Fruit fly (Drosophila melanogaster): ENCODE measurements around the gene ohgt.

ohgt gene

DNA sequence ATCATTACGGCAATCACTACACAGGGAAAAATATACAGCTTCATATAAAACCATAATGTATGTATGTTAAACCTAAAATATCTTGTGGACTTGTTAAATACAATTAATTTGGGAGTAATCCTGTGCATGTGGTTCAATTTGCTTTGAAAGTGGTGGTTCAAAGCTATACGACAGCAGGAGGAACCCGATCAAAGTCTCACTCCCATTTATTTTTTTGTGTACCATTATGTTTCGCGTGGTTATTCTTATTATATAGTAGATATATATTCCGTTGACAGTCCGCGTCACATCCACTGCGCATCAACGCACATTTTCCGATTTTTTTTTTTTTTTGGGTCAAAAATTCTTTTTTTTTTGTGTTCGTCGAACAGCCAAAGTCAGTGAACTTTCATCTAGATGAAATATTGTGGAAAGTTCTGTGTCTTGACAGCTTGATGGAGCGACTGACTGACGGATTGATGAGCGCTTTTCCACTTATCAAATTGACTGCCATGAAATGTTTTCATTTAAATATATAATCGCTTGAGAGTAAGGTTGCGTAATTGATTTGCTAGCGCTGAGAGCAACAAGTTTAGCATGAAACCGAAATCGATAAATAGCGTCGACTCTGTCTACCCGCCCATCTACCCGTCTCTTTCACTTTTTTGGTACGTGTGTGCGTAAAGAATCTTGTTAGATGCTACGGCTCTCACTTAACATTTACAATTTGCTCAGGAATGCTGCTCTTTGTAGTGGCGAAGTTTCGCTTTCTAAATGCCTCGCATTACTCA lies 15.9 kb upstream of the ohgt start:
- TF ChIP-seq Dfd (GFP tag; optimal IDR thresholded peaks at IDR 0.05): no peak
- TF ChIP-seq jim (GFP tag; optimal IDR thresholded peaks at IDR 0.05): no peak

DNA sequence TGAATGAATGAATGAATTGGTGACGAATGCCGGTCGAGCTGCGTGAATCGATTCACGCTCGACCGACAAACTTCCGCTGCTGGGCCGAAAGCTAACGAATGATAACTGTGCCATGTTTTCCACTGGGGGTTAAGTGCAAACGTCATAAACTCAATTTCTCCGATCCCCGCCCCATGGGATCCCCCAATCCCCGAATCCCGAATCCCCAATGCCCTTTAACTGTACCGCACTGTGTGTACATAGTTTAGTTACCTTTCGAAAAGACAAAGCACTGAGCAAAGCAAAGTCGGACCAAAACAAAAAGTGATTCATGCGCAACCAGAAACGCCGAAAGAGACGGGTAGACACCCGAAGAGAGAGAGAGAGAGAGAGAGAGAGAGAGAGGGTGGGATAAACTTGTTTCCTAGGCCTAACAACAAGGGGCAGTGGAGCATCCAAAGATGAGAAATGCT lies 14.0 kb upstream of the ohgt start:
- TF ChIP-seq Myc (optimal IDR thresholded peaks at IDR 0.05) (no peak), CrebA (GFP tag; optimal IDR thresholded peaks at IDR 0.05; ENCODE audit: borderline replicate concordance) (no peak), Sp1 (GFP tag; optimal IDR thresholded peaks at IDR 0.05) (no peak), dmrt93B (GFP tag; optimal IDR thresholded peaks at IDR 0.05) (no peak), sv (GFP tag; optimal IDR thresholded peaks at IDR 0.05) (no peak), Rel (GFP tag; optimal IDR thresholded peaks at IDR 0.05) (no peak), Rel (tag; optimal IDR thresholded peaks at IDR 0.05) (peak; percentile 19), CG9705 (GFP tag; optimal IDR thresholded peaks at IDR 0.05) (no peak), Hnf4 (GFP tag; optimal IDR thresholded peaks at IDR 0.05) (no peak), Hr83 (GFP tag; optimal IDR thresholded peaks at IDR 0.05; ENCODE audit: poor library complexity, severe bottlenecking) (no peak)

DNA sequence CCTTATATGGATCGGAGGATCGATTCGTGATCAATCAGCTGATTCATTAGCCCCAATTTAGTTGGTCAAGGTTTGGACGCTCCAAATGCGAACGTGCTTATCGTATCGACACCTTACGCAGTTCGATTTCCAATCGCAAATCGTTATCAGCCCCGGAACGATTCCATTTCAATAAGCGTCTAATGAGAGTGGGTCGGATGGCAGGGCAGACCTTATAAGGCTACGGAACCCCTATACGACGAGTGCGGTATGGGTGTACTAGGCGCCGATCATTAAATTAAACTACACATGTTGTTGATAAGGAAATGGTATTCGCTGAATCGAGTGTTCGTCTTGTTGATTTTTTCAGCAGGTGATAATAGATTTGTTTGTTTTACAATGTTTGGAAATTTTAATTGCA lies 13.2 kb upstream of the ohgt start:
- no peak for TF ChIP-seq CG9705 (GFP tag; optimal IDR thresholded peaks at IDR 0.05)
- TF ChIP-seq brk (GFP tag; optimal IDR thresholded peaks at IDR 0.05): peak; percentile 47

- TF ChIP-seq dsf (GFP tag; optimal IDR thresholded peaks at IDR 0.05; ENCODE audit: borderline replicate concordance): no peak
- no peak for TF ChIP-seq usp (GFP tag; optimal IDR thresholded peaks at IDR 0.05)
Measured at dm6 chr3R:10039188-10039587, 9.8 kb upstream of the ohgt start.

dm6 chr3R:10040505-10040904 lies 8.5 kb upstream of the ohgt start:
- TF ChIP-seq Rel (GFP tag; optimal IDR thresholded peaks at IDR 0.05): no peak
- peak; percentile 88 for TF ChIP-seq Rel (tag; optimal IDR thresholded peaks at IDR 0.05)
- no peak for TF ChIP-seq fru (GFP tag; optimal IDR thresholded peaks at IDR 0.05)

- TF ChIP-seq usp (GFP tag; optimal IDR thresholded peaks at IDR 0.05) (no peak), psq (GFP tag; optimal IDR thresholded peaks at IDR 0.05) (peak; percentile 53)
Measured at dm6 chr3R:10042024-10042663, 6.9 kb upstream of the ohgt start.

- TF ChIP-seq OdsH (GFP tag; optimal IDR thresholded peaks at IDR 0.05): peak; percentile 68
- TF ChIP-seq Hr83 (GFP tag; optimal IDR thresholded peaks at IDR 0.05; ENCODE audit: poor library complexity, severe bottlenecking): peak; percentile 51
- TF ChIP-seq Abd-B (GFP tag; optimal IDR thresholded peaks at IDR 0.05): no peak
- TF ChIP-seq foxo (GFP tag; optimal IDR thresholded peaks at IDR 0.05): peak in 1 of 2 experiments; percentile 87
- peak; percentile 89 for TF ChIP-seq HLH106 (tag; optimal IDR thresholded peaks at IDR 0.05)
- TF ChIP-seq sage (GFP tag; optimal IDR thresholded peaks at IDR 0.05): peak; percentile 15
- no peak for TF ChIP-seq CrebA (GFP tag; optimal IDR thresholded peaks at IDR 0.05; ENCODE audit: borderline replicate concordance)
- TF ChIP-seq dl (GFP tag; optimal IDR thresholded peaks at IDR 0.05; ENCODE audit: insufficient read depth in 1 of 2, partially characterized antibody in 2 of 2): no peak
- peak; percentile 69 for TF ChIP-seq rgr (GFP tag; optimal IDR thresholded peaks at IDR 0.05)
- TF ChIP-seq Mio (GFP tag; optimal IDR thresholded peaks at IDR 0.05): no peak
- TF ChIP-seq pan (optimal IDR thresholded peaks at IDR 0.05): no peak
- peak; percentile 16 for TF ChIP-seq Jra (GFP tag; optimal IDR thresholded peaks at IDR 0.05)
- TF ChIP-seq fru (GFP tag; optimal IDR thresholded peaks at IDR 0.05): peak; percentile 67
- peak; percentile 15 for TF ChIP-seq br (GFP tag; optimal IDR thresholded peaks at IDR 0.05)
- peak; percentile 52 for TF ChIP-seq ey (GFP tag; optimal IDR thresholded peaks at IDR 0.05)
- TF ChIP-seq Hnf4 (GFP tag; optimal IDR thresholded peaks at IDR 0.05): peak; percentile 82
- TF ChIP-seq dsf (GFP tag; optimal IDR thresholded peaks at IDR 0.05; ENCODE audit: borderline replicate concordance): peak; percentile 65
- TF ChIP-seq Dif (GFP tag; optimal IDR thresholded peaks at IDR 0.05; ENCODE audit: partially characterized antibody): peak; percentile 59
- peak; percentile 36 for TF ChIP-seq sv (GFP tag; optimal IDR thresholded peaks at IDR 0.05)
- peak; percentile 94 for TF ChIP-seq Vsx2 (GFP tag; optimal IDR thresholded peaks at IDR 0.05; ENCODE audit: partially characterized antibody)
- TF ChIP-seq Dfd (GFP tag; optimal IDR thresholded peaks at IDR 0.05): no peak
- TF ChIP-seq Myc (optimal IDR thresholded peaks at IDR 0.05): no peak
- TF ChIP-seq CG32264 (GFP tag; optimal IDR thresholded peaks at IDR 0.05): no peak
- TF ChIP-seq Rel (GFP tag; optimal IDR thresholded peaks at IDR 0.05): no peak
- peak; percentile 77 for TF ChIP-seq Rel (tag; optimal IDR thresholded peaks at IDR 0.05)
- TF ChIP-seq usp (GFP tag; optimal IDR thresholded peaks at IDR 0.05): no peak
- peak; percentile 25 for TF ChIP-seq jim (GFP tag; optimal IDR thresholded peaks at IDR 0.05)
- TF ChIP-seq CG9705 (GFP tag; optimal IDR thresholded peaks at IDR 0.05): peak; percentile 49
- no peak for TF ChIP-seq N (GFP tag; optimal IDR thresholded peaks at IDR 0.05)
Measured at dm6 chr3R:10042664-10043372, 6.2 kb upstream of the ohgt start, which contains the start of the genes Mical and CG3909. Mical (minus strand) TSS chr3R:10042895. CG3909 (plus strand) TSS chr3R:10043270.

Data from whole organism, wandering third instar larva.